Fruit fly (Drosophila melanogaster): ENCODE data around the gene CG10254.

CG10254 gene

DNA sequence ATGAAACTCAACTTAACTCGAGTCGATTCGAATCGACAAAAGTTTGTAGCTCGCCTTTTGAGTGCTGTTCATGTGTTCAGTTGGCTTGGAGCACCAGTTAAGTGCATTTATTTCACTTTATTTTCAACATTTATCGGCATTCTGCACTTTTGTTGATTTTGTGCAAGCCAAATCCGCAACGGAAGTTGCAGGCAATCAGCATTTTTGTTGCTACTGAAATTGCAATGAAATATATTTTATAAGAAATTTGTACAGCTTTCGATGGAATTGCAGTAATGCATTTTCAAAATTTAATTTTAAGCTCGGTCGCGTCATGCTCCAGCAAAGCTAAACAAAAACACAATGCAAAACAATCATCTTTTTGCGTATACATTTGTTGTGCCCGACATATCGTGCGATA, 35.8 kb downstream of the CG10254 start:
- no peak for TF ChIP-seq Vsx2 (GFP tag; optimal IDR thresholded peaks at IDR 0.05; ENCODE audit: partially characterized antibody)
- no peak for TF ChIP-seq jim (GFP tag; optimal IDR thresholded peaks at IDR 0.05)
- TF ChIP-seq Myc (optimal IDR thresholded peaks at IDR 0.05), result no peak
- no peak for TF ChIP-seq Abd-B (GFP tag; optimal IDR thresholded peaks at IDR 0.05)
- TF ChIP-seq tai (GFP tag; optimal IDR thresholded peaks at IDR 0.05), result no peak
- no peak for TF ChIP-seq Dfd (GFP tag; optimal IDR thresholded peaks at IDR 0.05)
- TF ChIP-seq Jra (GFP tag; optimal IDR thresholded peaks at IDR 0.05), result no peak
- TF ChIP-seq pan (optimal IDR thresholded peaks at IDR 0.05), result no peak
- TF ChIP-seq dsf (GFP tag; optimal IDR thresholded peaks at IDR 0.05; ENCODE audit: borderline replicate concordance), result no peak
- no peak for TF ChIP-seq Rel (GFP tag; optimal IDR thresholded peaks at IDR 0.05)
- TF ChIP-seq Rel (tag; optimal IDR thresholded peaks at IDR 0.05), result no peak
- TF ChIP-seq sv (GFP tag; optimal IDR thresholded peaks at IDR 0.05), result no peak
- TF ChIP-seq OdsH (GFP tag; optimal IDR thresholded peaks at IDR 0.05), result no peak
- TF ChIP-seq N (GFP tag; optimal IDR thresholded peaks at IDR 0.05), result no peak
- TF ChIP-seq CrebA (GFP tag; optimal IDR thresholded peaks at IDR 0.05; ENCODE audit: borderline replicate concordance), result no peak
- TF ChIP-seq usp (GFP tag; optimal IDR thresholded peaks at IDR 0.05), result no peak
- TF ChIP-seq psq (GFP tag; optimal IDR thresholded peaks at IDR 0.05), result no peak
- TF ChIP-seq br (GFP tag; optimal IDR thresholded peaks at IDR 0.05), result no peak
- no peak for TF ChIP-seq ey (GFP tag; optimal IDR thresholded peaks at IDR 0.05)
- no peak for TF ChIP-seq dmrt93B (GFP tag; optimal IDR thresholded peaks at IDR 0.05)
- TF ChIP-seq Hr83 (GFP tag; optimal IDR thresholded peaks at IDR 0.05; ENCODE audit: poor library complexity, severe bottlenecking), result no peak

DNA sequence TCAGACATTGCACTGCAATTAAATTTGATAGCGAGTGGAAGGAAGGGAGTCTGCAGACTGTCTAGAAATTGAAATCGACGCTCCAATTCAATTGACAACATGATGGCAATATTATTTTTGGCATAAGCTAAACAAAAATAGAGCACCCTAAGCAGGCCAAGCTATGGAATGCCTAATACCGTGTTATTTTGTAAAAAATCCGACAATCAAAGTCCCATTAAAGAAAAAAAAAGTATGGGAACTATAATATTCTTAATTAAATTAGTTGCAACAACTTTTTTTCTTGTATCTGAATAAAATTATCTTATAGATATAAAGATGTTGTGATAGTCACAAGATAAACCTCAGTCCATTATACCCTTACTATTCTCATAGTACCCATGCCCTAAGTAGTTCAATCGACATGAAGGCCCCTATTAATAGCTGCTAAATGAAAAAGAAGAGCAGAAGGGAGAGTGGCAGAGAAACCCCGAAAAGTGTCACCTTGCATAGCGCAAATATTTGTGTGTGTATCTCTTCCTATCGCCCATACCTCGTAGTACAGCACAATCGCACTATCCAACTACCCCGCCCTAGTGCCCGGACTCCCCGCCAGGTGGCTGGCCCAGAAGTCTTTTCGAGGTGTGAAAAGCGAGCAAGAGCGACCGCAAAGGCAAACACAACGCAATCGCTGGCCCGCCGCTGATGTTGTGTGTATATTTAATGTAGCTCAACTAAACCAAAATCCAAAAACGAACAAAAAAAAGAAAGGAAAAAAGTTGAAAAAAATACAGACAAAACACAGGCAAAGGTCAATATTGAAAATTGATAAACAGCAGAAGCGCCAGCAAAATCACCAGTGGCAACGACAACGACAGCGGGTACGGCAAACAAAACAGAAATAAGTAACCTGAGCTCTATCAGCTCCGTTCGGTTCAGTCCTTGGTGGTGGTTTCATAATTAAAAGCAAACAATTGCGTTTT, 37.1 kb downstream of the CG10254 start:
- TF ChIP-seq Hr78 (GFP tag; optimal IDR thresholded peaks at IDR 0.05) (no peak), sage (GFP tag; optimal IDR thresholded peaks at IDR 0.05) (no peak), CrebA (GFP tag; optimal IDR thresholded peaks at IDR 0.05; ENCODE audit: borderline replicate concordance) (peak; percentile 8), br (GFP tag; optimal IDR thresholded peaks at IDR 0.05) (peak; percentile 22), ey (GFP tag; optimal IDR thresholded peaks at IDR 0.05) (peak; percentile 26), psq (GFP tag; optimal IDR thresholded peaks at IDR 0.05) (peak; percentile 13), usp (GFP tag; optimal IDR thresholded peaks at IDR 0.05) (no peak), h (GFP tag; optimal IDR thresholded peaks at IDR 0.05) (peak; percentile 45), Dif (GFP tag; optimal IDR thresholded peaks at IDR 0.05; ENCODE audit: partially characterized antibody) (no peak), dsf (GFP tag; optimal IDR thresholded peaks at IDR 0.05; ENCODE audit: borderline replicate concordance) (no peak), Hnf4 (GFP tag; optimal IDR thresholded peaks at IDR 0.05) (peak; percentile 47), Mio (GFP tag; optimal IDR thresholded peaks at IDR 0.05) (peak; percentile 4), pan (optimal IDR thresholded peaks at IDR 0.05) (no peak), dmrt93B (GFP tag; optimal IDR thresholded peaks at IDR 0.05) (peak; percentile 14), fru (GFP tag; optimal IDR thresholded peaks at IDR 0.05) (peak; percentile 31), HLH106 (tag; optimal IDR thresholded peaks at IDR 0.05) (no peak), OdsH (GFP tag; optimal IDR thresholded peaks at IDR 0.05) (peak; percentile 50), sv (GFP tag; optimal IDR thresholded peaks at IDR 0.05) (no peak), CG32264 (GFP tag; optimal IDR thresholded peaks at IDR 0.05) (no peak), Sp1 (GFP tag; optimal IDR thresholded peaks at IDR 0.05) (peak; percentile 56), lola (GFP tag; optimal IDR thresholded peaks at IDR 0.05) (no peak), Rel (GFP tag; optimal IDR thresholded peaks at IDR 0.05) (peak; percentile 27), Rel (tag; optimal IDR thresholded peaks at IDR 0.05) (peak; percentile 69), N (GFP tag; optimal IDR thresholded peaks at IDR 0.05) (no peak), jim (GFP tag; optimal IDR thresholded peaks at IDR 0.05) (no peak), CG9705 (GFP tag; optimal IDR thresholded peaks at IDR 0.05) (peak; percentile 8), foxo (GFP tag; optimal IDR thresholded peaks at IDR 0.05) (peak in 1 of 2 experiments; percentile 48), tai (GFP tag; optimal IDR thresholded peaks at IDR 0.05) (no peak), GATAd (GFP tag; optimal IDR thresholded peaks at IDR 0.05) (no peak), rgr (GFP tag; optimal IDR thresholded peaks at IDR 0.05) (peak; percentile 75), brk (GFP tag; optimal IDR thresholded peaks at IDR 0.05) (no peak)

Data from whole organism, wandering third instar larva.